Worm (Caenorhabditis elegans): Measurements from ENCODE around the gene M03E7.2.

- TF ChIP-seq mbf-1 (tag; optimal IDR thresholded peaks at IDR 0.05), result no peak
- no peak for TF ChIP-seq ztf-11 (tag; optimal IDR thresholded peaks at IDR 0.05)
- no peak for TF ChIP-seq unc-62 (GFP tag; optimal IDR thresholded peaks at IDR 0.05)
- TF ChIP-seq nhr-6 (tag; optimal IDR thresholded peaks at IDR 0.05), result no peak
- no peak for TF ChIP-seq peb-1 (tag; optimal IDR thresholded peaks at IDR 0.05)
- TF ChIP-seq F13H6.1 (tag; optimal IDR thresholded peaks at IDR 0.05), result no peak
- TF ChIP-seq nhr-237 (tag; optimal IDR thresholded peaks at IDR 0.05), result no peak
Measured at ce11 chrV:5666036-5666729, 48.8 kb downstream of the M03E7.2 start, which contains the start of gene C14C11.7.

Measured in whole organism, L2 larva.